Fruit fly (Drosophila melanogaster) whole organism, pupa: ENCODE measurements around the gene GluRIID.

Experiments
- CG10348 ChIP-seq: fragments of 200-800 bp; sonication (Bioruptor generic); IDR thresholded peaks from 2 replicates; pipeline ENCODE4 v1.3.6; 2022; ENCODE audit warnings: missing biosample characterization, missing genetic modification characterization
- CG12605 ChIP-seq: fragments of 200-800 bp; sonication (Bioruptor generic); IDR thresholded peaks from 2 replicates; pipeline ENCODE4 v1.3.6; 2022; ENCODE audit warnings: missing biosample characterization, missing genetic modification characterization
- CG14655 ChIP-seq: fragments of 200-800 bp; sonication (Bioruptor generic); optimal IDR thresholded peaks from 3 replicates; lab custom pipeline; 2017; ENCODE audit warnings: mild to moderate bottlenecking, missing biosample characterization, missing genetic modification reagents, missing genetic modification characterization
- CG32121 ChIP-seq: fragments of 200-800 bp; sonication (Bioruptor generic); IDR thresholded peaks from 2 replicates; pipeline ENCODE4 v1.3.6; 2022; ENCODE audit warnings: missing biosample characterization, missing genetic modification characterization
- Pif1B ChIP-seq: fragments of 200-800 bp; sonication (Bioruptor generic); optimal IDR thresholded peaks from 3 replicates; lab custom pipeline; 2016; ENCODE audit warnings: missing biosample characterization, missing genetic modification characterization
- Snoo ChIP-seq: fragments of 200-800 bp; sonication (Bioruptor generic); optimal IDR thresholded peaks from 3 replicates; lab custom pipeline; 2017; ENCODE audit warnings: missing biosample characterization, mild to moderate bottlenecking, missing genetic modification characterization, inconsistent platforms

- TF ChIP-seq Snoo (tag; lab: Kevin White, UChicago) (no peak), CG10348 (GFP tag; lab: Robert Waterston, UW) (no peak), CG12605 (no peak), CG14655 (no peak), CG32121 (GFP tag; lab: Robert Waterston, UW) (peak; percentile 77), Pif1B (GFP tag; lab: Kevin White, UChicago) (no peak)
These were observed 4.4 kb upstream of the GluRIID start for dm6 chr3R:20656649-20657048.
